Fruit fly (Drosophila melanogaster): ENCODE data around the gene CG1113.
A peak's percentile ranks its signal among the peaks of the same experiment; 100 is the strongest.

CG1113 gene

dm6 chr3R:5257147-5257487 lies 4.2 kb downstream of the CG1113 start:
- no peak for TF ChIP-seq CG17801 (GFP tag; optimal IDR thresholded peaks at IDR 0.05; ENCODE audit: partially characterized antibody)

dm6 chr3R:5261262-5261661 lies 8.3 kb downstream of the CG1113 start:
- no peak for TF ChIP-seq CG17801 (GFP tag; optimal IDR thresholded peaks at IDR 0.05; ENCODE audit: partially characterized antibody)

DNA sequence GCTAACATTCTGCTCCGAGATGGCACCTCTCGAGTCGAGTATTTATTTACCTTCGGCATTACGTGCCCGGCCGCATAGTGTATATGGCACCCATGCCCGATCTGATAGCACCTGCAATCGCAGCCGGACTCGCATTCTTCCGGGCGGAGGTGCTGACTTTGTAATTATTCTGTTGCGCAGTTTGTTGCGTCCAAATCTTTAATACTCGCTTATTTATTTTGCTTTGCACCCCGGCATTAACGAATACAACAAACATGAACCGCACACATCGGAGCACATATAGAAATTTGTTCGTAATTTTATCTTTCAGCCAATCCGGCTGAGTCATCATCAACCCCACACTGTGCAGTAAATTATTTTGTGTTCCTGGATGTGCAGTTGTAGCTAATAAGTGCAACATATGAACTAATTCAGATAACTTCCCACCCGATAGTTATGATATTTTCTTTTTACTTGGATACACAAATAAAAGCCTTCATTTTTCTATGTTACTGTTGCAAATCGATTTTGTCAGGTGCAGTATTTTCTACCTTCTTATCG lies 9.1 kb downstream of the CG1113 start:
- TF ChIP-seq CG17801 (GFP tag; optimal IDR thresholded peaks at IDR 0.05; ENCODE audit: partially characterized antibody), result no peak

- no peak for TF ChIP-seq CG17801 (GFP tag; optimal IDR thresholded peaks at IDR 0.05; ENCODE audit: partially characterized antibody)
Measured at dm6 chr3R:5262592-5262991, 9.6 kb downstream of the CG1113 start, which contains the start of gene Tim17a2. TSS of gene Tim17a2 (minus strand) at chr3R:5262692.

DNA sequence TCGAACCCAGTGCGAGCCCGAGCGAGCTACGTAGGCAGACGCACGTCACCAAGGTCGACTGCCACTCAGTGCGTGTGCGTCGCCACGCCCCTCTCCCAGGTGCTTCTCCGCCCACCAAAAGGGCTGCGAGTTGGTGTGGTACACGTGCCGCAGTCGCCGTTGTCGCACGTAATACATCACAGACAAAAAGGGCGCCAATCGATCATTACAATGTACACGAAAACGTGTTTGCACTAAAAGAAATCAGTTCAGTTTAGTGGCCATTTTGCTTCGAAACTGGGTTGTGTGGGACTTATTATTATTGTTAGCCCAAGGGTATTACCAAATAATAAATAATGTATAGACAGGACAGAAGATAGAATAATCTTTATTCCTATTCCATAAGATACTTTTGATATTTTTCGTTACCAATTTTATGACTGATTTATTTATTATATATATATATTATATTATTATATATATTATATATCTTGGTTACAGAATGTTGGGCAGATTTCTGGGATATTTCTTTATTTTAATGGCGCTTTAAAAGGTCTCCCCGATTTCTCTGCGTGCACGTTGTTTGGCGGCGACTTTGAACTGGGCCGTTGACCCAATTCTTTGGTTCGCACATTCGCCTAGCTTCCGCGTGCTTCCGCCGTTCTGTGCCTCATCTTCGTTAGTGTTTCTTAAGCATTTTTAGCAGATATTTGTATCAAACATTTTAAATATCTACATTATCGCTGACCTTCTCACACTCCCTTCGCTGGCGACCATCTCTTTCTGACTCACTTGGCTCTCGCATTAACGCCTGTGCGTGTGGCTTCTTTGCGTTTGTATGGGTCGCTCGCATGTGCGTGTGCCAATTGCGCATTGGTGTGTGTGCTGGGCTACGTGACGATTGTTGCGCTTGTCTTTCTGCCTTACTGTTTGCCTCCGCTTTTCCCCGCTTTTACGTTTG lies 10.6 kb downstream of the CG1113 start:
- peak; percentile 73 for TF ChIP-seq CG17801 (GFP tag; optimal IDR thresholded peaks at IDR 0.05; ENCODE audit: partially characterized antibody)

- peak; percentile 45 for TF ChIP-seq CG17801 (GFP tag; optimal IDR thresholded peaks at IDR 0.05; ENCODE audit: partially characterized antibody)
Measured at dm6 chr3R:5264251-5265098, 11.5 kb downstream of the CG1113 start.

DNA sequence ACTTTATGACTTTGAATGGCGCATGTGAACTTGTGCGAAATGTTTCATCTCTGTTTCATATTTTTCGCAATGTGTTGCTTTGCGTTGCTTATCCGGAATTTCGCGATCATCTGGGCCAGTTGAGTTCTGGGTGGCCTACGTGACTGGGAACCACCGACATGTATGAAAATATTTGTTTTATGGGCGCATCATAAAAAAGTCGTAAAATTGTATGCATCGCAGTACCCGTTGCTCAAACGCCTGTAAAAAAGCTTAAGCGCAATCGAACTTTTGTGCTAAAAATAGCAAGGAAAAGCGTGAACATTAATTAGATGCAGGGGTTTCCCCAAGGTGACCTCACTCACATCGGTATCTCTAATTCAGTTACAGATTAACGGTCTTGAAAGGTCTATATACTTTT lies 13.3 kb downstream of the CG1113 start:
- TF ChIP-seq CG17801 (GFP tag; optimal IDR thresholded peaks at IDR 0.05; ENCODE audit: partially characterized antibody), result no peak

DNA sequence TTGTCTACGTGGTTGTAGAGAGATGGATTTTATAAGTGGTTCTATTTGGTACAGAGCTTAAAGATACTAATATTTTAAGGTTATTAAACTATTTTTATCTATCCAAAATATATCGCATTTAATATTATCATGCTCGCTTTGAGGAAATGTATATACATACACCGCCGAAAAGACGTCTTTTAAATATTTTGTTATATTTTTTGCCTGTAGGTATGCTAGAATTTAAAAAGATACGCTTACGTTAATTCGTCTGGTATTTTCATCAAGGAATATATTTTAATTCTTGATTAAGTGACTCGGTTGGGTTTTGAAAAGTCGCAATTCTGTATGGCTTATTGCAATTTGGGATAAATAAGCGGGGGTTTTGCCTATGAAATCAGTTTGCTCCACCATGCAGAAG lies 15.5 kb downstream of the CG1113 start:
- TF ChIP-seq CG17801 (GFP tag; optimal IDR thresholded peaks at IDR 0.05; ENCODE audit: partially characterized antibody), result no peak

dm6 chr3R:5270806-5271205 lies 17.9 kb downstream of the CG1113 start:
- peak; percentile 14 for TF ChIP-seq CG17801 (GFP tag; optimal IDR thresholded peaks at IDR 0.05; ENCODE audit: partially characterized antibody)

DNA sequence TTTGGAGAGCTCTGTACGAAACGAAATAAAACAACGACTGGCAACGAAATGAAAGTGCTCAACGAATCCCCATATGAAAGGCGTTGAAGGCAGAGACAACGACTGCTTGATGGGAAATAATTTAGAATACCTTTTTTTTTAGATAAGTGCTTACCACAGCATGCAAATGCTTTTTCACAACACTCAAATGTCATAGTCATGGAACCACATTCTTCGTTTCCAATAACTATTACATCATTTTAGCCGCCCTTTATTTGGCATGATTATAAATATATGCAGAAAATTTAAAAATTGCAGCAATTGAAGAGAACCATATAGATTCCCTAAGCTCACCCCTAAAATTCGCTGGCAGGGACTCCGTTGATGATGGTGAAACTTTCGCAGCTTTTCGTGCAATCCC lies 24.8 kb downstream of the CG1113 start, which contains the start of gene CG31538:
Gene CG31538 (minus strand): TSS at position 101 of the 400 bp plus-strand sequence.
- TF ChIP-seq CG17801 (GFP tag; optimal IDR thresholded peaks at IDR 0.05; ENCODE audit: partially characterized antibody), result no peak

DNA sequence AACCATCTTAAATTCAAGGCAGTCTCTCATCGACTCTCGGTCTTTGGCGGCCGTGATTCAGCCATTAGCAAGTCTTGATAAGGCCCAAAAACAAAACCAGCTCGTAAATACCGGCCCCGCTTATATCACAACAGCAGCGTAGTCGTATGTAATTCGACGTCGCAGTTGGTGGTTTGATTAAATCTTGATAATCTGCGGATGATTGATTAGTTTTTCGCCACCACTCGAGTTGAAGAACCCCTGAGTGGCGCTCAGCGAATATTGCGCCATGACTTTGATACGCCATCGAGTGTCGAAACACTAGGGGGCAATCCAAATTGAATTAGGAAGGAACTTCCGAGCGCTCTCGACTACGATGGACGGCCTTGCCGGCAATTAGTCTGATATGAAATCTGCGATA lies 25.7 kb downstream of the CG1113 start:
- TF ChIP-seq CG17801 (GFP tag; optimal IDR thresholded peaks at IDR 0.05; ENCODE audit: partially characterized antibody), result no peak

dm6 chr3R:5279609-5280164 lies 26.7 kb downstream of the CG1113 start:
- no peak for TF ChIP-seq CG17801 (GFP tag; optimal IDR thresholded peaks at IDR 0.05; ENCODE audit: partially characterized antibody)

DNA sequence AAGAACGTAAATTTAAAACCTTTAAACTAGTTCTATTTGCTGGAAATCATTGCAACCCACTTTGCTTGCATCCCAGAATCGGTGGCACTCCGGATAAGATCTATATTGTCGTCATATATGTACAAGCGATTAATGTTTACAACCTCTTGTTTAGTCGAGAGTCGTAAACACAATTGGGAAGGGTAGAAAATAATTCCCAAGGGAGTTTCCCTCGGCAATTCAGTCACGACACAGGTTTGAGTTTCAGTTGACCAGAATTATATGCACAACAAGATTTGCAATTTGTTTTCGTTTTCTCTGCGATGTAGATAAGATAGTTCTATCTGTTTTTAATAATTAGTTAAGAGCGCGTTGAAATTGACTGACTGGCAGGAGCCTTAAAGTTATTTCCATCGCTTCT lies 27.4 kb downstream of the CG1113 start:
- no peak for TF ChIP-seq CG17801 (GFP tag; optimal IDR thresholded peaks at IDR 0.05; ENCODE audit: partially characterized antibody)

- peak; percentile 16 for TF ChIP-seq CG17801 (GFP tag; optimal IDR thresholded peaks at IDR 0.05; ENCODE audit: partially characterized antibody)
Measured at dm6 chr3R:5281094-5281493, 28.1 kb downstream of the CG1113 start.

DNA sequence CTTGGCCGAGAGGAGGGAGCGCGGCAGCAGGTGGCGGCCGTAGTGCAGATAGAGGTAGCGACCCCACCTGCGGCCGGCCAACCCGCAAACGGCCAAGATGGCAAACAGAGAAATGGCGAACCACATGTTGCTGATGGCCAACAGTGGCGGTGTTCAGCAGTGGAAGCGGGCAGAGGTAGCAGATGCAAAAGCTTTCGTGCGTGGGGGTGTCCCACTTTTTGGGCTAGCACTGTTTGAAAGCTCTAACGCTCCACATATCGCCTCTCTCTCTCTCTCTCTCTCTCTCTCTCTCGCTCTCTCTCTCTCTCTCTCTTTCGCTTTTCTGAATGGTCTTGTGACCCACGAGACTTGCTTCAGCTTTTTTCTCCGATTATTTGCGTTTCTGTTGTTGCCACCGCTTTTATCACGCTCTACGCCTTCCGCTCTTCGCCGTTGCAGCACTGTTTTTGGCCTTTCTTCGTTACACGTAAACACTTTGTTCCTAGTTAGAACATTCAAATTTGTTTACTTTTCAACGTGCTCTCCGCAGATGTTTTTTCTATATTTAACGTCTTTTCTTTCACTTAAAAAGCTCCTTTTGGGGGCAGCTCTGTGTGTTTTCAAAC lies 29.9 kb downstream of the CG1113 start:
- TF ChIP-seq CG17801 (GFP tag; optimal IDR thresholded peaks at IDR 0.05; ENCODE audit: partially characterized antibody), result no peak
